Worm (Caenorhabditis elegans): ENCODE measurements around the gene clec-167.

ce11 chrIV:1264928-1265327 lies 9.4 kb upstream of the clec-167 start, which contains the start of gene F38A1.13:
- TF ChIP-seq him-1 (tag; optimal IDR thresholded peaks at IDR 0.05) (no peak), W03F9.2 (tag; optimal IDR thresholded peaks at IDR 0.05) (no peak), dao-5 (tag; optimal IDR thresholded peaks at IDR 0.05) (no peak)
